Worm (Caenorhabditis elegans): ENCODE measurements around the gene str-32.

- no peak for TF ChIP-seq nhr-6 (tag; optimal IDR thresholded peaks at IDR 0.05)
- no peak for TF ChIP-seq mab-5 (tag; optimal IDR thresholded peaks at IDR 0.05)
- TF ChIP-seq nhr-25 (tag; optimal IDR thresholded peaks at IDR 0.05) = no peak
- TF ChIP-seq ztf-11 (tag; optimal IDR thresholded peaks at IDR 0.05) = no peak
- TF ChIP-seq zag-1 (tag; optimal IDR thresholded peaks at IDR 0.05) = no peak
- TF ChIP-seq nhr-237 (tag; optimal IDR thresholded peaks at IDR 0.05) = no peak
- TF ChIP-seq fos-1 (tag; optimal IDR thresholded peaks at IDR 0.05) = no peak
- TF ChIP-seq ama-1 (optimal IDR thresholded peaks at IDR 0.05) = no peak
- TF ChIP-seq lin-11 (tag; optimal IDR thresholded peaks at IDR 0.05) = no peak
- TF ChIP-seq alr-1 (tag; optimal IDR thresholded peaks at IDR 0.05) = no peak
- TF ChIP-seq lin-13 (GFP tag; optimal IDR thresholded peaks at IDR 0.05) = no peak
- TF ChIP-seq nhr-12 (tag; optimal IDR thresholded peaks at IDR 0.05) = no peak
These were observed 13.7 kb upstream of the str-32 start, which contains the start of gene ugt-11 for ce11 chrV:4894971-4895370.

All from whole organism, L2 larva.